Worm (Caenorhabditis elegans): ENCODE data around the gene skr-14.

- no peak for TF ChIP-seq nhr-237 (tag; optimal IDR thresholded peaks at IDR 0.05)
- no peak for TF ChIP-seq ceh-8 (GFP tag; optimal IDR thresholded peaks at IDR 0.05)
- TF ChIP-seq ztf-11 (tag; optimal IDR thresholded peaks at IDR 0.05), result no peak
- no peak for TF ChIP-seq sptf-1 (tag; optimal IDR thresholded peaks at IDR 0.05)
Measured at ce11 chrV:4423860-4424401, 2.6 kb upstream of the skr-14 start, which contains the start of the genes Y47D7A.9 and Y47D7A.19.

Measured in whole organism, L1 larva.